Worm (Caenorhabditis elegans) whole organism, L4/young adult: ENCODE data around the gene spp-14.

Source experiments
- dao-5 ChIP-seq: sonication (generic microtip); optimal IDR thresholded peaks from 2 replicates; lab custom pipeline; 2016; ENCODE audit warnings: missing genotype, missing genetic modification characterization, moderate library complexity, missing compliant biosample characterization
- him-1 ChIP-seq: sonication (generic microtip); optimal IDR thresholded peaks from 2 replicates; lab custom pipeline; 2016; ENCODE audit warnings: missing genotype, missing genetic modification reagents, missing genetic modification characterization, missing compliant biosample characterization

- no peak for TF ChIP-seq dao-5
- no peak for TF ChIP-seq him-1
Observed at ce11 chrX:7733571-7733970, 7.8 kb downstream of the spp-14 start.
